Worm (Caenorhabditis elegans) whole organism, L1 larva: ENCODE measurements around the gene F21G4.5.
A peak's percentile ranks its signal among the peaks of the same experiment; 100 is the strongest.

ENCODE experiments used
- C16A3.4 ChIP-seq: fragments of 150-350 bp; optimal IDR thresholded peaks from 2 replicates; lab custom pipeline; 2014; ENCODE audit warnings: missing biosample characterization, missing genetic modification characterization
- ama-1 ChIP-seq: fragments of 150-350 bp; optimal IDR thresholded peaks from 2 replicates; lab custom pipeline; 2014
- blmp-1 ChIP-seq: fragments of 150-350 bp; optimal IDR thresholded peaks from 2 replicates; lab custom pipeline; 2014; ENCODE audit warnings: missing biosample characterization, missing genetic modification characterization
- ceh-63 ChIP-seq: fragments of 200-800 bp; sonication (Bioruptor generic); optimal IDR thresholded peaks from 2 replicates; lab custom pipeline; 2018; ENCODE audit warnings: mild to moderate bottlenecking, missing genetic modification characterization, missing compliant biosample characterization
- ceh-8 ChIP-seq: fragments of 200-800 bp; sonication (Bioruptor generic); optimal IDR thresholded peaks from 2 replicates; lab custom pipeline; 2018; ENCODE audit warnings: mild to moderate bottlenecking, missing genetic modification characterization, moderate library complexity, missing compliant biosample characterization
- dsc-1 ChIP-seq: sonication (generic microtip); optimal IDR thresholded peaks from 2 replicates; lab custom pipeline; 2016; ENCODE audit warnings: mild to moderate bottlenecking, missing genetic modification characterization, missing compliant biosample characterization
- efl-1 ChIP-seq, 4 experiments: fragments of 150-350 bp; optimal IDR thresholded peaks in 3 of 4; peaks in 1 of 4; 1 replicate in 1 of 4; 2 replicates in 3 of 4; lab custom pipeline; 2014; ENCODE audit warnings: missing biosample characterization in 2 of 4, missing genetic modification characterization in 2 of 4, missing genetic modification reagents in 2 of 4
- efl-3 ChIP-seq: fragments of 200-800 bp; sonication (Bioruptor generic); optimal IDR thresholded peaks from 2 replicates; lab custom pipeline; 2018; ENCODE audit warnings: mild to moderate bottlenecking, missing genetic modification characterization, missing compliant biosample characterization
- egl-27 ChIP-seq, 2 experiments: fragments of 150-350 bp in 1 of 2; sonication (generic microtip); optimal IDR thresholded peaks; 3 replicates each; lab custom pipeline; 2017 to 2018; ENCODE audit warnings: missing biosample characterization in 2 of 2, missing genetic modification characterization in 2 of 2, missing genetic modification reagents in 2 of 2
- elt-2 ChIP-seq: sonication (generic microtip); optimal IDR thresholded peaks from 2 replicates; lab custom pipeline; 2016; ENCODE audit warnings: missing genetic modification characterization, mild to moderate bottlenecking, inconsistent platforms, missing compliant biosample characterization, missing genetic modification reagents
- elt-3 ChIP-seq, 6 experiments: fragments of 150-350 bp in 1 of 6; sonication (generic microtip); optimal IDR thresholded peaks; 2 replicates each; lab custom pipeline; 2017 to 2018; ENCODE audit warnings: missing biosample characterization in 6 of 6, missing genetic modification characterization in 6 of 6, inconsistent platforms in 1 of 6
- ets-5 ChIP-seq: fragments of 200-800 bp; sonication (Bioruptor generic); IDR thresholded peaks from 2 replicates; pipeline ENCODE4 v1.3.6; 2022; ENCODE audit warnings: missing genetic modification characterization, missing compliant biosample characterization
- fkh-4 ChIP-seq: sonication (generic microtip); optimal IDR thresholded peaks from 2 replicates; lab custom pipeline; 2016; ENCODE audit warnings: missing compliant biosample characterization, missing genetic modification characterization, borderline replicate concordance
- fkh-8 ChIP-seq: sonication (generic microtip); optimal IDR thresholded peaks from 2 replicates; lab custom pipeline; 2016; ENCODE audit warnings: mild to moderate bottlenecking, missing genetic modification characterization, missing compliant biosample characterization
- hlh-17 ChIP-seq: fragments of 200-800 bp; sonication (Bioruptor generic); optimal IDR thresholded peaks from 2 replicates; lab custom pipeline; 2018; ENCODE audit warnings: missing genetic modification characterization, mild to moderate bottlenecking, missing compliant biosample characterization, moderate library complexity, borderline replicate concordance
- hlh-4 ChIP-seq: sonication (generic microtip); optimal IDR thresholded peaks from 2 replicates; lab custom pipeline; 2016; ENCODE audit warnings: mild to moderate bottlenecking, missing genetic modification characterization, missing compliant biosample characterization
- isw-1 ChIP-seq: fragments of 200-800 bp; sonication (Bioruptor generic); IDR thresholded peaks from 2 replicates; pipeline ENCODE4 v1.3.6; 2022; ENCODE audit warnings: missing genetic modification characterization, missing compliant biosample characterization
- lin-15B ChIP-seq: fragments of 150-350 bp; sonication (generic microtip); optimal IDR thresholded peaks from 3 replicates; lab custom pipeline; 2014; ENCODE audit warnings: missing biosample characterization, missing genetic modification characterization
- lir-3 ChIP-seq: sonication (generic microtip); optimal IDR thresholded peaks from 2 replicates; lab custom pipeline; 2016; ENCODE audit warnings: mild to moderate bottlenecking, missing genetic modification characterization, moderate library complexity, missing compliant biosample characterization; ENCODE audit not compliant: poor library complexity
- mab-9 ChIP-seq: fragments of 200-800 bp; sonication (Bioruptor generic); IDR thresholded peaks from 2 replicates; pipeline ENCODE4 v1.3.6; 2022; ENCODE audit warnings: missing genetic modification reagents, missing genetic modification characterization, missing compliant biosample characterization
- mdl-1 ChIP-seq, 2 experiments: fragments of 150-350 bp; optimal IDR thresholded peaks; 2 replicates each; lab custom pipeline; 2014 to 2017; ENCODE audit warnings: missing biosample characterization in 2 of 2, missing genetic modification characterization in 2 of 2, inconsistent platforms in 1 of 2
- nhr-11 ChIP-seq: fragments of 150-350 bp; optimal IDR thresholded peaks from 2 replicates; lab custom pipeline; 2014; ENCODE audit warnings: missing biosample characterization, missing genetic modification characterization
- nhr-12 ChIP-seq: sonication (generic microtip); optimal IDR thresholded peaks from 2 replicates; lab custom pipeline; 2017; ENCODE audit warnings: missing biosample characterization, missing genetic modification characterization
- nhr-20 ChIP-seq: sonication (generic microtip); optimal IDR thresholded peaks from 2 replicates; lab custom pipeline; 2016; ENCODE audit warnings: mild to moderate bottlenecking, missing genetic modification characterization, missing compliant biosample characterization
- nhr-28 ChIP-seq: fragments of 150-350 bp; optimal IDR thresholded peaks from 2 replicates; lab custom pipeline; 2014; ENCODE audit warnings: missing biosample characterization, missing genetic modification characterization
- nhr-71 ChIP-seq: sonication (generic microtip); optimal IDR thresholded peaks from 2 replicates; lab custom pipeline; 2016; ENCODE audit warnings: mild to moderate bottlenecking, missing genetic modification characterization, moderate library complexity, missing compliant biosample characterization
- nhr-76 ChIP-seq: sonication (generic microtip); optimal IDR thresholded peaks from 2 replicates; lab custom pipeline; 2017; ENCODE audit warnings: missing biosample characterization, missing genetic modification characterization
- nhr-77 ChIP-seq: fragments of 150-350 bp; optimal IDR thresholded peaks from 2 replicates; lab custom pipeline; 2014; ENCODE audit warnings: missing biosample characterization, missing genetic modification characterization
- nhr-90 ChIP-seq: sonication (generic microtip); optimal IDR thresholded peaks from 2 replicates; lab custom pipeline; 2016; ENCODE audit warnings: mild to moderate bottlenecking, missing genetic modification characterization, missing compliant biosample characterization; ENCODE audit not compliant: poor library complexity
- pax-3 ChIP-seq: fragments of 200-800 bp; sonication (Bioruptor generic); optimal IDR thresholded peaks from 2 replicates; lab custom pipeline; 2018; ENCODE audit warnings: mild to moderate bottlenecking, missing genetic modification characterization, moderate library complexity, missing compliant biosample characterization
- snpc-4 ChIP-seq: fragments of 150-350 bp; optimal IDR thresholded peaks from 2 replicates; lab custom pipeline; 2014; ENCODE audit warnings: missing biosample characterization, missing genetic modification characterization
- tbx-2 ChIP-seq: sonication (generic microtip); optimal IDR thresholded peaks from 2 replicates; lab custom pipeline; 2016; ENCODE audit warnings: missing genetic modification characterization, missing compliant biosample characterization
- unc-62 ChIP-seq: fragments of 150-350 bp; optimal IDR thresholded peaks from 2 replicates; lab custom pipeline; 2014; ENCODE audit warnings: missing biosample characterization, missing genetic modification reagents, missing genetic modification characterization
- unc-98 ChIP-seq: fragments of 200-800 bp; sonication (Bioruptor generic); IDR thresholded peaks from 2 replicates; pipeline ENCODE4 v1.3.6; 2022; ENCODE audit warnings: missing genetic modification characterization, missing compliant biosample characterization
- zip-4 ChIP-seq: fragments of 200-800 bp; sonication (Bioruptor generic); optimal IDR thresholded peaks from 2 replicates; lab custom pipeline; 2018; ENCODE audit warnings: mild to moderate bottlenecking, missing genetic modification characterization, moderate library complexity, missing compliant biosample characterization
- ztf-11 ChIP-seq, 2 experiments: sonication (generic microtip); optimal IDR thresholded peaks; 2 replicates each; lab custom pipeline; 2016 to 2017; ENCODE audit warnings: missing genetic modification characterization in 2 of 2, missing biosample characterization in 1 of 2, missing compliant biosample characterization in 1 of 2

Gene F21G4.5

DNA sequence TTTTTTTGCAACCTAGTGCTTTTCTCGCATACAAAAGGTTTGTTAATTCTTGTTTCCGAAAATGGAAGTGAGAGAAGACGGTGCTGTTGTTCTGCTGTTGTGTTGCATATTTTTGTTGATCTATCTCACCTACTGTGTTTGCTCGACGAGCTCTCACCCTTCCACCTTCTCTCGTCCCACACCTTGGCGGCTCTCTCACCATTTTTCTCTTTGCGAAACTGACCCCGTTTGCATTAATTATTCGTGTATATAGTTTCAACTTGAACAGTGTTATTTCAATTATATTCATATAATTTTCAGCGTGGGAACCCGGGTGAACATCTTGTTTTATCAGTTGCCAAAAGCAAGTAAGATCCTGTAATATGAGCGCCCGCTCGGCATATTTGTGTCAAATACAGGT is 28.8 kb upstream of the F21G4.5 start, which contains the start of gene R07B1.9:
Gene R07B1.9 (plus strand): TSS at position 301 of the 400 bp plus-strand sequence.
- TF ChIP-seq efl-1 (optimal IDR thresholded peaks at IDR 0.05; lab: Kevin White, UChicago) (no peak), efl-1 (GFP tag; optimal IDR thresholded peaks at IDR 0.05 in 1 of 2; lab: Kevin White, UChicago) (peak in 1 of 2 experiments; percentile 11), tbx-2 (no peak)
- TF ChIP-seq, all 84 proteins: peak for 1

DNA sequence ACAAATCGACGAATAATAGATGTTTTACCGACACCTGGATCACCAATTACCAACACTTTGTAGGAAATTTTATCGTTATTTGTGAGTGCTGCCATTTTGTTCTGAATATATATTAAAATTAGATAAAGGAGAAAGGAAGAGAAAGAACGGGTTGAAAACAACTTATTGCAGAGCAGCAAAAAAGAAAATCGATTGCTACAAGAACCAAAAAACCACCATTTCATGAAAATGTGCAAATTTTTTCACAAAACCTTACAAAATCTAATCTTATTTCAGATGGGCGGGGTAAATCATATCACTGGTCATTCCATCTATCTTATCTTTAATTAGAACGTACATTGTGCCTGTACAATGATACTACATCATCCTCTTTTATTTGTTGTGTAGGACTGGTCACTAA is 23.8 kb upstream of the F21G4.5 start, which contains the start of gene glo-1:
Gene glo-1 (minus strand): TSS at position 101 of the 400 bp plus-strand sequence.
- TF ChIP-seq nhr-20 (tag; lab: Kevin White, UChicago) (no peak), ceh-63 (GFP tag; lab: Kevin White, UChicago) (no peak), unc-98 (no peak), elt-3 (tag; optimal IDR thresholded peaks at IDR 0.05; lab: Kevin White, UChicago) (no peak), isw-1 (GFP tag; lab: Robert Waterston, UW) (no peak), hlh-4 (tag; lab: Kevin White, UChicago) (no peak), nhr-28 (tag; lab: Kevin White, UChicago) (no peak), nhr-71 (tag; lab: Kevin White, UChicago) (no peak), unc-62 (GFP tag; lab: Kevin White, UChicago) (no peak), mab-9 (GFP tag; lab: Robert Waterston, UW) (no peak), tbx-2 (no peak), lin-15B (no peak), egl-27 (tag; optimal IDR thresholded peaks at IDR 0.05; lab: Kevin White, UChicago) (no peak), ama-1 (lab: Kevin White, UChicago) (no peak), pax-3 (tag; lab: Kevin White, UChicago) (no peak)
- TF ChIP-seq, all 84 proteins: peak for 0

DNA sequence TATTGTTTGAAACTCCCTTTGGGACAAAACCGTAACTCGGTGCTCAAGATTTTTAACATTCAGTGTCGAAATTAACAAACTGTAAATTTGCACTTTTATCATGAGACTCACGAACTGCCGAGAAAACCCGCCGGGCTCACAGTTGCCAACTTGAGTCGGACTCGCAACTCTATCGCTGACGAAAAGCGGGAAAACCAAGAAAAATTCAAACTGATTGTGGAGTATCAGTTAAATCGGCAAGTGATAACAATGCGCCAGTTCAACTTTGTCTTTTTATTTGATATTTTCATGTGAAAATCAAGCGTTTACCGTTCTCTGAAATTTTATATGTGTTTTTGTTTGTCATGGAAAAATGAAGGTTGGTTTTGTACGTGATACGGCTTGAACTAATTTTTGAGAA is 23.4 kb upstream of the F21G4.5 start:
- TF ChIP-seq elt-2 (tag; lab: Kevin White, UChicago): peak; percentile 55
- TF ChIP-seq nhr-77 (tag; lab: Kevin White, UChicago): no peak
- no peak for TF ChIP-seq efl-1 (optimal IDR thresholded peaks at IDR 0.05; lab: Kevin White, UChicago)
- peak in 1 of 2 experiments; percentile 62 for TF ChIP-seq efl-1 (GFP tag; optimal IDR thresholded peaks at IDR 0.05 in 1 of 2; lab: Kevin White, UChicago)
- TF ChIP-seq blmp-1 (tag; lab: Kevin White, UChicago): no peak
- no peak for TF ChIP-seq pax-3 (tag; lab: Kevin White, UChicago)

ce11 chrX:9883837-9884324 is 22.1 kb upstream of the F21G4.5 start, which contains the start of gene mrp-4:
TSS of gene mrp-4 (plus strand) at chrX:9884274.
- TF ChIP-seq lir-3 (no peak), C16A3.4 (tag; lab: Kevin White, UChicago) (no peak), fkh-8 (tag; lab: Kevin White, UChicago) (no peak), nhr-12 (no peak), fkh-4 (tag; lab: Kevin White, UChicago) (no peak), ceh-8 (GFP tag; lab: Kevin White, UChicago) (no peak), zip-4 (GFP tag; lab: Kevin White, UChicago) (no peak), nhr-90 (tag; lab: Kevin White, UChicago) (no peak), nhr-76 (tag; lab: Kevin White, UChicago) (no peak), efl-3 (no peak), ets-5 (no peak), elt-2 (tag; lab: Kevin White, UChicago) (no peak), nhr-11 (tag; lab: Kevin White, UChicago) (no peak), nhr-71 (tag; lab: Kevin White, UChicago) (no peak), blmp-1 (tag; lab: Kevin White, UChicago) (no peak), dsc-1 (tag; lab: Kevin White, UChicago) (no peak), snpc-4 (tag; lab: Kevin White, UChicago) (no peak), ztf-11 (tag; optimal IDR thresholded peaks at IDR 0.05; lab: Kevin White, UChicago) (no peak), hlh-17 (GFP tag; lab: Kevin White, UChicago) (no peak), mdl-1 (tag; optimal IDR thresholded peaks at IDR 0.05; lab: Kevin White, UChicago) (no peak)
